Fruit fly (Drosophila melanogaster) whole organism, prepupa: ENCODE data around the gene CG15563.

Source experiments
- CG6854 ChIP-seq: fragments of 200-800 bp; sonication (Bioruptor generic); optimal IDR thresholded peaks from 2 replicates; lab custom pipeline; 2017; ENCODE audit warnings: missing biosample characterization, mild to moderate bottlenecking, missing genetic modification characterization
- CG8632 ChIP-seq: fragments of 200-800 bp; sonication (Bioruptor generic); optimal IDR thresholded peaks from 3 replicates; lab custom pipeline; 2016; ENCODE audit warnings: missing biosample characterization, missing genetic modification characterization
- Smox ChIP-seq: fragments of 200-800 bp; sonication (Bioruptor generic); optimal IDR thresholded peaks from 3 replicates; lab custom pipeline; 2016; ENCODE audit warnings: missing biosample characterization, missing genetic modification characterization
- esn ChIP-seq: fragments of 200-800 bp; sonication (Bioruptor generic); optimal IDR thresholded peaks from 2 replicates; lab custom pipeline; 2016; ENCODE audit warnings: missing biosample characterization, mild to moderate bottlenecking, missing genetic modification characterization, moderate library complexity

dm6 chr3R:31250426-31251034 is 18.4 kb upstream of the CG15563 start:
- TF ChIP-seq CG6854 (GFP tag; lab: Kevin White, UChicago) (no peak), CG8632 (GFP tag; lab: Kevin White, UChicago) (peak; percentile 14), Smox (GFP tag; lab: Kevin White, UChicago) (no peak), esn (GFP tag; lab: Kevin White, UChicago) (no peak)
